Worm (Caenorhabditis elegans): ENCODE data around the gene R05G9.5.

DNA sequence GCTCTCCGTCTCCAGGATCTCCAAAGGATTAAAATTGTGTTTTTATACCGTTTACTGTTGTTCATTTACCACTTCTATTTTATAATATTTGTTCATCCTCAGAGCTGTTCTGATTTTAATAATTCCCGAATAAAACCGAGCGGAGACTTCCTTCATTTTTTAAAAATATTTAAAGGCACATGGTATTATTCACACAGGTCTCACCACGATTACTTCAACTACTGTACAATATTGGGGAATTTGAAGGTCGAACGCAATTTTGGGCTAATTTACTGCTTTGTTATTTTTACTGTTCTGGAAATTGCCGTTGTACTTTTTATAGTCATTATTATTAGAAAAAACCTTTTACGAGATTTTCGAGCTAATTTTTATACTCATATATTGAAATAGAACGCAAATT is 8.9 kb downstream of the R05G9.5 start:
- TF ChIP-seq tbx-37 (GFP tag; conservative IDR thresholded peaks at IDR 0.05) = no peak
- TF ChIP-seq sea-1 (GFP tag; conservative IDR thresholded peaks at IDR 0.05) = no peak
- TF ChIP-seq flt-1 (GFP tag; IDR thresholded peaks at IDR 0.05) = no peak
- no peak for TF ChIP-seq hmg-4 (GFP tag; optimal IDR thresholded peaks at IDR 0.05)
- TF ChIP-seq ama-1 (optimal IDR thresholded peaks at IDR 0.05) = no peak
- no peak for TF ChIP-seq ceh-13 (GFP tag; optimal IDR thresholded peaks at IDR 0.05)
- no peak for TF ChIP-seq tra-4 (tag; optimal IDR thresholded peaks at IDR 0.05)
- TF ChIP-seq aly-1 (tag; optimal IDR thresholded peaks at IDR 0.05) = no peak
- TF ChIP-seq B0310.2 (tag; optimal IDR thresholded peaks at IDR 0.05) = no peak
